Fruit fly (Drosophila melanogaster) whole organism, prepupa: ENCODE measurements around the gene Cad99C.
A peak's percentile ranks its signal among the peaks of the same experiment; 100 is the strongest.

Source experiments
- CG10631 ChIP-seq: fragments of 200-800 bp; sonication (Bioruptor generic); optimal IDR thresholded peaks from 2 replicates; lab custom pipeline; 2016; ENCODE audit warnings: missing biosample characterization, missing genetic modification characterization
- CG1621 ChIP-seq: fragments of 200-800 bp; sonication (Bioruptor generic); optimal IDR thresholded peaks from 3 replicates; lab custom pipeline; 2018; ENCODE audit warnings: missing biosample characterization, mild to moderate bottlenecking, missing genetic modification characterization
- Eip93F ChIP-seq: fragments of 200-800 bp; sonication (Bioruptor generic); optimal IDR thresholded peaks from 2 replicates; lab custom pipeline; 2016; ENCODE audit warnings: missing biosample characterization, mild to moderate bottlenecking, missing genetic modification characterization
- Gug ChIP-seq: fragments of 200-800 bp; sonication (Bioruptor generic); IDR thresholded peaks from 2 replicates; pipeline ENCODE4 v1.3.6; 2022; ENCODE audit warnings: missing biosample characterization, missing genetic modification characterization
- Sox15 ChIP-seq: fragments of 200-800 bp; sonication (Bioruptor generic); optimal IDR thresholded peaks from 3 replicates; lab custom pipeline; 2016; ENCODE audit warnings: missing biosample characterization, missing genetic modification characterization
- fkh ChIP-seq: fragments of 200-800 bp; sonication (Bioruptor generic); optimal IDR thresholded peaks from 3 replicates; lab custom pipeline; 2017; ENCODE audit warnings: missing biosample characterization, mild to moderate bottlenecking, missing genetic modification characterization, moderate library complexity
- svp ChIP-seq: fragments of 200-800 bp; sonication (Bioruptor generic); peaks from one replicate; lab custom pipeline; 2016; ENCODE audit warnings: missing biosample characterization, missing genetic modification characterization

DNA sequence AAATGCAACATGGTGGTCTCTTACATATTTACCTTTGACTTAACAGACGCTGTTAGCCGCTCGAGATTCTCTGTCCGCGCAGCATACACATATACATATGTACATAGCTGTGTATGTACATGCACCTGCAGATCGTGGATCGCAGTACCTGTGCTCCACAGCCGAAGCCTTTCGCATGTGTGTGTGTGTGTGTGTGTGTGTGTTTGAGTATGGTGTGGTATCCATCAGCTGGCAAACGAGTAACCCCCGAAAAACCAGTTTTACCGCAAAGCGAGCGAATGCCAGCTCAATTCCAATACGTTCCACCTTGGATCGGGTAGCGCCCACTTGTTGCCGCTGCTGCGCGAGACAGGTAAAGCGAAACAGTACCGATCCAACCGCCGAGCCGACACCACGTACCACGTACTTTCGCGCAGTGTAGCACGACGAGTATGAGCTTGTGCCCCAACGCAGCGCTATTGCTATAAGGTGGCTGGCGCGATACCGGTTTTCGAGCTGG lies at the start of gene Cad99C:
- TF ChIP-seq Gug (GFP tag; lab: Robert Waterston, UW) (no peak), Sox15 (GFP tag; lab: Kevin White, UChicago) (no peak), CG1621 (tag; lab: Kevin White, UChicago) (no peak), fkh (GFP tag; lab: Kevin White, UChicago) (peak; percentile 61), Eip93F (GFP tag; lab: Kevin White, UChicago) (no peak), svp (GFP tag; lab: Kevin White, UChicago) (no peak), CG10631 (no peak)
